Fruit fly (Drosophila melanogaster) whole organism, prepupa: ENCODE data around the gene Dip-B.

Source experiments
- CG15336 ChIP-seq: fragments of 200-800 bp; sonication (Bioruptor generic); IDR thresholded peaks from 2 replicates; pipeline ENCODE4 v1.3.6; 2022; ENCODE audit warnings: missing biosample characterization, missing genetic modification characterization
- CG31627 ChIP-seq: fragments of 200-800 bp; sonication (Bioruptor generic); optimal IDR thresholded peaks from 3 replicates; lab custom pipeline; 2016; ENCODE audit warnings: missing biosample characterization, missing genetic modification characterization
- CG6854 ChIP-seq: fragments of 200-800 bp; sonication (Bioruptor generic); optimal IDR thresholded peaks from 2 replicates; lab custom pipeline; 2017; ENCODE audit warnings: missing biosample characterization, mild to moderate bottlenecking, missing genetic modification characterization
- CG7368 ChIP-seq: fragments of 200-800 bp; sonication (Bioruptor generic); optimal IDR thresholded peaks from 3 replicates; lab custom pipeline; 2016; ENCODE audit warnings: missing biosample characterization, missing genetic modification characterization
- Eip75B ChIP-seq: fragments of 200-800 bp; sonication (Bioruptor generic); optimal IDR thresholded peaks from 3 replicates; lab custom pipeline; 2016; ENCODE audit warnings: missing biosample characterization, missing genetic modification characterization
- Eip78C ChIP-seq: fragments of 200-800 bp; sonication (Bioruptor generic); peaks from one replicate; lab custom pipeline; 2016; ENCODE audit warnings: missing biosample characterization, missing genetic modification characterization
- Ets21C ChIP-seq: fragments of 200-800 bp; sonication (Bioruptor generic); optimal IDR thresholded peaks from 3 replicates; lab custom pipeline; 2016; ENCODE audit warnings: missing biosample characterization, missing genetic modification characterization
- Gug ChIP-seq: fragments of 200-800 bp; sonication (Bioruptor generic); IDR thresholded peaks from 2 replicates; pipeline ENCODE4 v1.3.6; 2022; ENCODE audit warnings: missing biosample characterization, missing genetic modification characterization
- Sox102F ChIP-seq: fragments of 200-800 bp; sonication (Bioruptor generic); optimal IDR thresholded peaks from 2 replicates; lab custom pipeline; 2016; ENCODE audit warnings: missing biosample characterization, mild to moderate bottlenecking, missing genetic modification characterization
- cyc ChIP-seq: fragments of 200-800 bp; sonication (Bioruptor generic); optimal IDR thresholded peaks from 3 replicates; lab custom pipeline; 2016; ENCODE audit warnings: missing biosample characterization, missing genetic modification characterization
- dac ChIP-seq: fragments of 200-800 bp; sonication (Bioruptor generic); optimal IDR thresholded peaks from 2 replicates; lab custom pipeline; 2017; ENCODE audit warnings: missing biosample characterization, mild to moderate bottlenecking, missing genetic modification characterization
- fd59A ChIP-seq: fragments of 200-800 bp; sonication (Bioruptor generic); optimal IDR thresholded peaks from 2 replicates; lab custom pipeline; 2017; ENCODE audit warnings: missing biosample characterization, mild to moderate bottlenecking, missing genetic modification characterization, missing genetic modification reagents
- lz ChIP-seq: fragments of 200-800 bp; sonication (Bioruptor generic); optimal IDR thresholded peaks from 3 replicates; lab custom pipeline; 2016; ENCODE audit warnings: missing biosample characterization, missing genetic modification characterization
- net ChIP-seq: fragments of 200-800 bp; sonication (Bioruptor generic); optimal IDR thresholded peaks from 3 replicates; lab custom pipeline; 2016; ENCODE audit warnings: missing biosample characterization, missing genetic modification characterization

dm6 chr3R:13796071-13796470 is 14.0 kb downstream of the Dip-B start:
- peak; percentile 78 for TF ChIP-seq CG15336
- peak; percentile 92 for TF ChIP-seq Eip78C (GFP tag; lab: Kevin White, UChicago)
- TF ChIP-seq Eip75B, result peak; percentile 67
- TF ChIP-seq cyc (GFP tag; lab: Kevin White, UChicago), result peak; percentile 80
- TF ChIP-seq Gug (GFP tag; lab: Robert Waterston, UW), result peak; percentile 48
- peak; percentile 79 for TF ChIP-seq Sox102F
- TF ChIP-seq dac (GFP tag; lab: Kevin White, UChicago), result peak; percentile 59
- TF ChIP-seq CG6854 (GFP tag; lab: Kevin White, UChicago), result peak; percentile 54
- TF ChIP-seq Ets21C (GFP tag; lab: Kevin White, UChicago), result peak; percentile 57
- no peak for TF ChIP-seq fd59A (GFP tag; lab: Kevin White, UChicago)
- peak; percentile 61 for TF ChIP-seq CG31627 (GFP tag; lab: Kevin White, UChicago)
- TF ChIP-seq net, result peak; percentile 45
- TF ChIP-seq CG7368, result peak; percentile 42
- peak; percentile 78 for TF ChIP-seq lz (GFP tag; lab: Kevin White, UChicago)
